Fruit fly (Drosophila melanogaster) whole organism, adult: ENCODE measurements around the gene Takl2.

Source experiments
- CG14711 ChIP-seq: fragments of 200-800 bp; sonication (Bioruptor generic); optimal IDR thresholded peaks from 2 replicates; lab custom pipeline; 2018; ENCODE audit warnings: missing biosample characterization, mild to moderate bottlenecking, missing genetic modification characterization, moderate library complexity
- bab1 ChIP-seq: fragments of 200-800 bp; sonication (Bioruptor generic); optimal IDR thresholded peaks from 3 replicates; lab custom pipeline; 2019; ENCODE audit warnings: missing biosample characterization, mild to moderate bottlenecking, missing genetic modification characterization, moderate library complexity
- kay ChIP-seq: fragments of 200-800 bp; sonication (Bioruptor generic); peaks from one replicate; lab custom pipeline; 2016; ENCODE audit warnings: missing biosample characterization, missing genetic modification characterization, borderline replicate concordance
- toe ChIP-seq: fragments of 200-800 bp; sonication (Bioruptor generic); optimal IDR thresholded peaks from 2 replicates; lab custom pipeline; 2016; ENCODE audit warnings: missing biosample characterization, missing genetic modification characterization

DNA sequence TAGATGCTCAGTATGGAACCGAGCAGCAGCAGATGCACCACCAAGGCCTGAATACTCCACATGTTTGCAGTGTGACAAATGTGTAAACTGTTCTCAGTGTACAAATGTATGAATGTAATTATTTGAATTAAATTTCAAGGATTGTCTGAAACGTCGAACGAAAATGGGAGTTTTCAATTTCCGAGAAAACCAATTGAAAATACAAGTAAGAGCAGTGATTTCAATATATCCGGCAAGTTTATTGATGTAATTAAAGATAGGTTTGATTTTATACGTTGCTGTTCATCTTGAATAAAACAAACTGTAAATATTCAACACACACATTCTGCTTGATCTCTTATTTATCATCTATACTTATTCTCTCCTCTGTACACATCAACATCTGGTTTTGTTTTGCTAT, 23.0 kb downstream of the Takl2 start, which contains the start of gene CG4907:
- TF ChIP-seq toe (GFP tag; lab: Kevin White, UChicago) (no peak), CG14711 (no peak), kay (no peak), bab1 (GFP tag; lab: Kevin White, UChicago) (no peak)
